Worm (Caenorhabditis elegans) whole organism, L3 larva: Measurements from ENCODE around the gene ufd-3.
A peak's percentile ranks its signal among the peaks of the same experiment; 100 is the strongest.

ENCODE experiments used
- R02D3.7 ChIP-seq: fragments of 150-350 bp; optimal IDR thresholded peaks from 2 replicates; lab custom pipeline; 2014; ENCODE audit warnings: missing biosample characterization, missing genetic modification characterization
- ZK546.5 ChIP-seq: sonication (generic microtip); optimal IDR thresholded peaks from 2 replicates; lab custom pipeline; 2017; ENCODE audit warnings: missing biosample characterization, missing genetic modification characterization
- aly-2 ChIP-seq: fragments of 150-350 bp; optimal IDR thresholded peaks from 2 replicates; lab custom pipeline; 2014; ENCODE audit warnings: missing biosample characterization, missing genetic modification characterization
- ama-1 ChIP-seq: fragments of 150-350 bp; optimal IDR thresholded peaks from 2 replicates; lab custom pipeline; 2018
- ceh-16 ChIP-seq: sonication (generic microtip); optimal IDR thresholded peaks from 2 replicates; lab custom pipeline; 2017; ENCODE audit warnings: missing biosample characterization, missing genetic modification characterization
- ceh-28 ChIP-seq: fragments of 150-350 bp; optimal IDR thresholded peaks from 2 replicates; lab custom pipeline; 2014; ENCODE audit warnings: missing biosample characterization, missing genetic modification reagents, missing genetic modification characterization
- ceh-82 ChIP-seq: fragments of 150-350 bp; optimal IDR thresholded peaks from 2 replicates; lab custom pipeline; 2014; ENCODE audit warnings: missing biosample characterization, missing genetic modification characterization
- ceh-9 ChIP-seq: sonication (generic microtip); optimal IDR thresholded peaks from 2 replicates; lab custom pipeline; 2018; ENCODE audit warnings: missing biosample characterization, missing genetic modification characterization
- daf-12 ChIP-seq: fragments of 150-350 bp; optimal IDR thresholded peaks from 2 replicates; lab custom pipeline; 2014; ENCODE audit warnings: missing biosample characterization, missing genetic modification reagents, missing genetic modification characterization
- egl-27 ChIP-seq: sonication (generic microtip); optimal IDR thresholded peaks from 4 replicates; lab custom pipeline; 2017; ENCODE audit warnings: missing biosample characterization, missing genetic modification reagents, missing genetic modification characterization
- egl-5 ChIP-seq: fragments of 150-350 bp; optimal IDR thresholded peaks from 2 replicates; lab custom pipeline; 2017; ENCODE audit warnings: missing biosample characterization, missing genetic modification reagents, missing genetic modification characterization, inconsistent platforms
- elt-1 ChIP-seq: fragments of 150-350 bp; optimal IDR thresholded peaks from 2 replicates; lab custom pipeline; 2014; ENCODE audit warnings: missing biosample characterization, missing genetic modification characterization
- elt-2 ChIP-seq: sonication (generic microtip); optimal IDR thresholded peaks from 2 replicates; lab custom pipeline; 2016; ENCODE audit warnings: missing genetic modification reagents, mild to moderate bottlenecking, missing genetic modification characterization, missing compliant biosample characterization
- elt-3 ChIP-seq, 3 experiments: fragments of 150-350 bp in 1 of 3; sonication (generic microtip) in 2 of 3; optimal IDR thresholded peaks; 2 replicates in 2 of 3; 4 replicates in 1 of 3; lab custom pipeline; 2014 to 2017; ENCODE audit warnings: missing biosample characterization in 3 of 3, missing genetic modification characterization in 3 of 3
- eor-1 ChIP-seq, 2 experiments: fragments of 150-350 bp; optimal IDR thresholded peaks; 2 replicates each; lab custom pipeline; 2014 to 2018; ENCODE audit warnings: missing biosample characterization in 2 of 2, missing genetic modification characterization in 2 of 2
- fkh-10 ChIP-seq: sonication (generic microtip); optimal IDR thresholded peaks from 2 replicates; lab custom pipeline; 2017; ENCODE audit warnings: missing biosample characterization, missing genetic modification reagents, missing genetic modification characterization
- fkh-2 ChIP-seq: fragments of 150-350 bp; optimal IDR thresholded peaks from 2 replicates; lab custom pipeline; 2014; ENCODE audit warnings: missing biosample characterization, missing genetic modification reagents, missing genetic modification characterization
- fos-1 ChIP-seq: fragments of 150-350 bp; optimal IDR thresholded peaks from 2 replicates; lab custom pipeline; 2014; ENCODE audit warnings: missing biosample characterization, missing genetic modification characterization
- hmg-11 ChIP-seq: sonication (generic microtip); optimal IDR thresholded peaks from 2 replicates; lab custom pipeline; 2016; ENCODE audit warnings: missing genetic modification characterization, missing compliant biosample characterization
- jun-1 ChIP-seq: fragments of 150-350 bp; optimal IDR thresholded peaks from 2 replicates; lab custom pipeline; 2014; ENCODE audit warnings: missing biosample characterization, missing genetic modification reagents, missing genetic modification characterization
- lin-15B ChIP-seq: fragments of 150-350 bp; optimal IDR thresholded peaks from 2 replicates; lab custom pipeline; 2014; ENCODE audit warnings: missing biosample characterization, missing genetic modification characterization
- lin-39 ChIP-seq: fragments of 150-350 bp; optimal IDR thresholded peaks from 2 replicates; lab custom pipeline; 2018; ENCODE audit warnings: missing biosample characterization, missing genetic modification reagents, missing genetic modification characterization
- lsy-12 ChIP-seq: sonication (generic microtip); optimal IDR thresholded peaks from 2 replicates; lab custom pipeline; 2016; ENCODE audit warnings: mild to moderate bottlenecking, missing genetic modification characterization, missing compliant biosample characterization
- mdl-1 ChIP-seq: fragments of 150-350 bp; optimal IDR thresholded peaks from 2 replicates; lab custom pipeline; 2014; ENCODE audit warnings: missing biosample characterization, missing genetic modification characterization
- mml-1 ChIP-seq: fragments of 150-350 bp; sonication (generic microtip); optimal IDR thresholded peaks from 3 replicates; lab custom pipeline; 2014; ENCODE audit warnings: missing biosample characterization, missing genetic modification characterization
- nfya-1 ChIP-seq: sonication (generic microtip); optimal IDR thresholded peaks from 2 replicates; lab custom pipeline; 2017; ENCODE audit warnings: missing genetic modification characterization, mild to moderate bottlenecking, missing compliant biosample characterization, antibody characterized with exemption, moderate library complexity; ENCODE audit not compliant: insufficient read depth
- nhr-11 ChIP-seq: fragments of 150-350 bp; optimal IDR thresholded peaks from 2 replicates; lab custom pipeline; 2014; ENCODE audit warnings: missing biosample characterization, missing genetic modification characterization
- nhr-12 ChIP-seq: fragments of 150-350 bp; optimal IDR thresholded peaks from 2 replicates; lab custom pipeline; 2014; ENCODE audit warnings: missing biosample characterization, missing genetic modification characterization
- nhr-23 ChIP-seq: fragments of 150-350 bp; optimal IDR thresholded peaks from 2 replicates; lab custom pipeline; 2014; ENCODE audit warnings: missing biosample characterization, missing genetic modification reagents, missing genetic modification characterization
- nhr-237 ChIP-seq: fragments of 150-350 bp; optimal IDR thresholded peaks from 2 replicates; lab custom pipeline; 2014; ENCODE audit warnings: missing biosample characterization, missing genetic modification characterization
- nhr-25 ChIP-seq: sonication (generic microtip); optimal IDR thresholded peaks from 2 replicates; lab custom pipeline; 2017; ENCODE audit warnings: missing biosample characterization, missing genetic modification characterization
- nhr-28 ChIP-seq: fragments of 150-350 bp; optimal IDR thresholded peaks from 2 replicates; lab custom pipeline; 2014; ENCODE audit warnings: missing biosample characterization, missing genetic modification characterization
- nhr-43 ChIP-seq: sonication (generic microtip); optimal IDR thresholded peaks from 2 replicates; lab custom pipeline; 2016; ENCODE audit warnings: mild to moderate bottlenecking, missing genetic modification characterization, missing compliant biosample characterization; ENCODE audit not compliant: poor library complexity, severe bottlenecking
- nhr-67 ChIP-seq: fragments of 150-350 bp; optimal IDR thresholded peaks from 2 replicates; lab custom pipeline; 2014; ENCODE audit warnings: missing biosample characterization, missing genetic modification characterization
- nhr-76 ChIP-seq: fragments of 150-350 bp; sonication (generic microtip); optimal IDR thresholded peaks from 5 replicates; lab custom pipeline; 2014; ENCODE audit warnings: missing biosample characterization, missing genetic modification characterization
- nhr-77 ChIP-seq: fragments of 150-350 bp; optimal IDR thresholded peaks from 2 replicates; lab custom pipeline; 2014; ENCODE audit warnings: missing biosample characterization, missing genetic modification characterization
- pha-4 ChIP-seq: fragments of 150-350 bp; optimal IDR thresholded peaks from 2 replicates; lab custom pipeline; 2014; ENCODE audit warnings: missing biosample characterization, missing genetic modification reagents, missing genetic modification characterization
- pqm-1 ChIP-seq: fragments of 150-350 bp; optimal IDR thresholded peaks from 2 replicates; lab custom pipeline; 2017; ENCODE audit warnings: missing biosample characterization, missing genetic modification characterization, inconsistent platforms
- sea-2 ChIP-seq: fragments of 150-350 bp; sonication (generic microtip); optimal IDR thresholded peaks from 4 replicates; lab custom pipeline; 2014; ENCODE audit warnings: missing biosample characterization, missing genetic modification reagents, missing genetic modification characterization
- skn-1 ChIP-seq: fragments of 150-350 bp; optimal IDR thresholded peaks from 2 replicates; lab custom pipeline; 2014; ENCODE audit warnings: missing biosample characterization, missing genetic modification characterization
- snpc-4 ChIP-seq: fragments of 150-350 bp; optimal IDR thresholded peaks from 2 replicates; lab custom pipeline; 2014; ENCODE audit warnings: missing biosample characterization, missing genetic modification characterization
- tbx-2 ChIP-seq: sonication (generic microtip); optimal IDR thresholded peaks from 2 replicates; lab custom pipeline; 2016; ENCODE audit warnings: mild to moderate bottlenecking, missing genetic modification characterization, missing compliant biosample characterization
- unc-39 ChIP-seq: sonication (generic microtip); optimal IDR thresholded peaks from 4 replicates; lab custom pipeline; 2017; ENCODE audit warnings: missing biosample characterization, missing genetic modification characterization
- unc-62 ChIP-seq: fragments of 150-350 bp; sonication (generic microtip); optimal IDR thresholded peaks from 4 replicates; lab custom pipeline; 2014; ENCODE audit warnings: missing biosample characterization, missing genetic modification reagents, missing genetic modification characterization
- zag-1 ChIP-seq: fragments of 150-350 bp; optimal IDR thresholded peaks from 2 replicates; lab custom pipeline; 2014; ENCODE audit warnings: missing biosample characterization, missing genetic modification characterization
- ztf-11 ChIP-seq: fragments of 150-350 bp; optimal IDR thresholded peaks from 2 replicates; lab custom pipeline; 2014; ENCODE audit warnings: missing biosample characterization, missing genetic modification characterization
- ztf-4 ChIP-seq: fragments of 150-350 bp; optimal IDR thresholded peaks from 2 replicates; lab custom pipeline; 2014; ENCODE audit warnings: missing biosample characterization, missing genetic modification characterization

Gene ufd-3

DNA sequence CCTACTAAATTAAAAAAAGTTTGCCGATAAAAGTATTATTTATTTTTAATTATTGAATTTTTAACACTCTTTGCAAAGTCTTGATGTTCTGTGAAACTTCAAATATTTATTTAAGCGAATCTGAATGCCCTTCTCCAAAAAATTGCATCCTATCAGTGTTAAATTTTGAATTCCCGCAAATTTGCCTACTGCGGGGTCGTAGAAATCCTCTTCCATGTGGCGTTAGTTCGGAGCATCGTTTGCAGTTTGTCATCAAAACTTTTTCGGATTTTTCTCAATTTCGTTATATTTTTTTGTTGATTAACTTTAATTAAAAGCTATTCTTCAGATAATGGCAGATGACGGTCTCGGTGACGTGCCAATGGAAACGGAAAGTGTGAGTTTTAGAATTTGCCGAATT lies at the start of gene ufd-3:
ufd-3 (plus strand) TSS at position 324 of the 400 bp plus-strand sequence.
- TF ChIP-seq lin-15B (peak; percentile 94), zag-1 (tag; lab: Kevin White, UChicago) (no peak), mml-1 (no peak), nhr-67 (tag; lab: Kevin White, UChicago) (no peak), skn-1 (tag; lab: Kevin White, UChicago) (peak; percentile 91), ZK546.5 (tag; lab: Kevin White, UChicago) (no peak), sea-2 (GFP tag; lab: Kevin White, UChicago) (no peak), nhr-43 (tag; lab: Kevin White, UChicago) (peak; percentile 90), jun-1 (tag; lab: Kevin White, UChicago) (no peak), ceh-82 (tag; lab: Kevin White, UChicago) (no peak), nhr-28 (tag; lab: Kevin White, UChicago) (no peak), unc-39 (tag; lab: Kevin White, UChicago) (no peak), egl-5 (tag; lab: Kevin White, UChicago) (peak; percentile 23), R02D3.7 (tag; lab: Kevin White, UChicago) (peak; percentile 65), ama-1 (peak; percentile 33), ztf-4 (tag; lab: Kevin White, UChicago) (no peak), elt-2 (peak; percentile 29), ceh-28 (tag; lab: Kevin White, UChicago) (peak; percentile 46), eor-1 (tag; optimal IDR thresholded peaks at IDR 0.05; lab: Kevin White, UChicago) (no peak), daf-12 (tag; lab: Kevin White, UChicago) (no peak), egl-27 (tag; lab: Kevin White, UChicago) (peak; percentile 7), nhr-12 (tag; lab: Kevin White, UChicago) (no peak), aly-2 (tag; lab: Kevin White, UChicago) (no peak), nfya-1 (peak; percentile 91), nhr-25 (tag; lab: Kevin White, UChicago) (peak; percentile 76), ztf-11 (tag; lab: Kevin White, UChicago) (no peak), unc-62 (GFP tag; lab: Kevin White, UChicago) (no peak), elt-1 (tag; lab: Kevin White, UChicago) (no peak), lsy-12 (peak; percentile 39), ceh-9 (tag; lab: Kevin White, UChicago) (no peak), snpc-4 (tag; lab: Kevin White, UChicago) (peak; percentile 70), pha-4 (tag; lab: Kevin White, UChicago) (peak; percentile 96), fkh-10 (GFP tag; lab: Kevin White, UChicago) (no peak), nhr-237 (tag; lab: Kevin White, UChicago) (no peak), elt-3 (tag; optimal IDR thresholded peaks at IDR 0.05; lab: Kevin White, UChicago) (no peak), fkh-2 (no peak), pqm-1 (tag; lab: Kevin White, UChicago) (peak; percentile 42), nhr-11 (tag; lab: Kevin White, UChicago) (peak; percentile 72), lin-39 (tag; lab: Kevin White, UChicago) (peak; percentile 81), mdl-1 (tag; lab: Kevin White, UChicago) (no peak), nhr-76 (tag; lab: Kevin White, UChicago) (no peak), nhr-23 (tag; lab: Kevin White, UChicago) (peak; percentile 89), tbx-2 (tag; lab: Kevin White, UChicago) (peak; percentile 14), hmg-11 (tag; lab: Kevin White, UChicago) (peak; percentile 37), ceh-16 (tag; lab: Kevin White, UChicago) (no peak), nhr-77 (tag; lab: Kevin White, UChicago) (no peak), fos-1 (tag; lab: Kevin White, UChicago) (no peak)
